Fruit fly (Drosophila melanogaster) whole organism, prepupa: ENCODE data around the gene cdi.

Experiments used
- Blimp-1 ChIP-seq: fragments of 200-800 bp; sonication (Bioruptor generic); optimal IDR thresholded peaks from 3 replicates; lab custom pipeline; 2017; ENCODE audit warnings: missing biosample characterization, missing genetic modification characterization, mild to moderate bottlenecking, moderate library complexity, missing genetic modification reagents
- CG10631 ChIP-seq: fragments of 200-800 bp; sonication (Bioruptor generic); optimal IDR thresholded peaks from 2 replicates; lab custom pipeline; 2016; ENCODE audit warnings: missing biosample characterization, missing genetic modification characterization
- CG10669 ChIP-seq: fragments of 200-800 bp; sonication (Bioruptor generic); optimal IDR thresholded peaks from 3 replicates; lab custom pipeline; 2018; ENCODE audit warnings: missing biosample characterization, mild to moderate bottlenecking, missing genetic modification characterization, moderate library complexity
- CG11294 ChIP-seq: fragments of 200-800 bp; sonication (Bioruptor generic); IDR thresholded peaks from 2 replicates; pipeline ENCODE4 v1.3.6; 2022; ENCODE audit warnings: missing biosample characterization, missing genetic modification characterization
- CG11762 ChIP-seq: fragments of 200-800 bp; sonication (Bioruptor generic); optimal IDR thresholded peaks from 3 replicates; lab custom pipeline; 2016; ENCODE audit warnings: missing biosample characterization, missing genetic modification characterization; ENCODE audit not compliant: insufficient read depth
- CG11902 ChIP-seq: fragments of 200-800 bp; sonication (Bioruptor generic); optimal IDR thresholded peaks from 3 replicates; lab custom pipeline; 2016; ENCODE audit warnings: missing biosample characterization, missing genetic modification characterization
- CG15336 ChIP-seq: fragments of 200-800 bp; sonication (Bioruptor generic); IDR thresholded peaks from 2 replicates; pipeline ENCODE4 v1.3.6; 2022; ENCODE audit warnings: missing biosample characterization, missing genetic modification characterization
- CG1621 ChIP-seq: fragments of 200-800 bp; sonication (Bioruptor generic); optimal IDR thresholded peaks from 3 replicates; lab custom pipeline; 2018; ENCODE audit warnings: missing biosample characterization, mild to moderate bottlenecking, missing genetic modification characterization
- CG3032 ChIP-seq: fragments of 200-800 bp; optimal IDR thresholded peaks from 2 replicates; lab custom pipeline; 2019; ENCODE audit warnings: missing biosample characterization, mild to moderate bottlenecking, missing genetic modification characterization, moderate library complexity
- CG31627 ChIP-seq: fragments of 200-800 bp; sonication (Bioruptor generic); optimal IDR thresholded peaks from 3 replicates; lab custom pipeline; 2016; ENCODE audit warnings: missing biosample characterization, missing genetic modification characterization
- CG32006 ChIP-seq: fragments of 200-800 bp; sonication (Bioruptor generic); optimal IDR thresholded peaks from 3 replicates; lab custom pipeline; 2017; ENCODE audit warnings: missing biosample characterization, mild to moderate bottlenecking, missing genetic modification characterization
- CG3919 ChIP-seq: fragments of 200-800 bp; sonication (Bioruptor generic); optimal IDR thresholded peaks from 3 replicates; lab custom pipeline; 2016; ENCODE audit warnings: missing biosample characterization, missing genetic modification characterization
- CG6163 ChIP-seq: fragments of 200-800 bp; sonication (Bioruptor generic); IDR thresholded peaks from 3 replicates; pipeline ENCODE4 v1.3.6; 2022; ENCODE audit warnings: missing biosample characterization, missing genetic modification characterization
- CG6276 ChIP-seq: fragments of 200-800 bp; sonication (Bioruptor generic); optimal IDR thresholded peaks from 2 replicates; lab custom pipeline; 2017; ENCODE audit warnings: missing biosample characterization, mild to moderate bottlenecking, missing genetic modification characterization
- CG6792 ChIP-seq: fragments of 200-800 bp; sonication (Bioruptor generic); optimal IDR thresholded peaks from 3 replicates; lab custom pipeline; 2016; ENCODE audit warnings: missing biosample characterization, missing genetic modification characterization
- CG6808 ChIP-seq: fragments of 200-800 bp; sonication (Bioruptor generic); optimal IDR thresholded peaks from 3 replicates; lab custom pipeline; 2017; ENCODE audit warnings: missing biosample characterization, missing genetic modification characterization, mild to moderate bottlenecking, moderate library complexity, missing genetic modification reagents
- CG6854 ChIP-seq: fragments of 200-800 bp; sonication (Bioruptor generic); optimal IDR thresholded peaks from 2 replicates; lab custom pipeline; 2017; ENCODE audit warnings: missing biosample characterization, mild to moderate bottlenecking, missing genetic modification characterization
- CG8119 ChIP-seq: fragments of 200-800 bp; sonication (Bioruptor generic); IDR thresholded peaks from 3 replicates; pipeline ENCODE4 v1.3.6; 2022; ENCODE audit warnings: missing biosample characterization, missing genetic modification characterization
- CG9139 ChIP-seq: fragments of 200-800 bp; sonication (Bioruptor generic); optimal IDR thresholded peaks from 3 replicates; lab custom pipeline; 2017; ENCODE audit warnings: missing biosample characterization, mild to moderate bottlenecking, missing genetic modification characterization
- Eip75B ChIP-seq: fragments of 200-800 bp; sonication (Bioruptor generic); optimal IDR thresholded peaks from 3 replicates; lab custom pipeline; 2016; ENCODE audit warnings: missing biosample characterization, missing genetic modification characterization
- Eip78C ChIP-seq: fragments of 200-800 bp; sonication (Bioruptor generic); peaks from one replicate; lab custom pipeline; 2016; ENCODE audit warnings: missing biosample characterization, missing genetic modification characterization
- Eip93F ChIP-seq: fragments of 200-800 bp; sonication (Bioruptor generic); optimal IDR thresholded peaks from 2 replicates; lab custom pipeline; 2016; ENCODE audit warnings: missing biosample characterization, mild to moderate bottlenecking, missing genetic modification characterization
- Ets96B ChIP-seq: fragments of 200-800 bp; optimal IDR thresholded peaks from 2 replicates; lab custom pipeline; 2019; ENCODE audit warnings: missing biosample characterization, mild to moderate bottlenecking, missing genetic modification characterization, moderate library complexity
- Gug ChIP-seq: fragments of 200-800 bp; sonication (Bioruptor generic); IDR thresholded peaks from 2 replicates; pipeline ENCODE4 v1.3.6; 2022; ENCODE audit warnings: missing biosample characterization, missing genetic modification characterization
- Hr38 ChIP-seq: sonication (Bioruptor generic); optimal IDR thresholded peaks from 2 replicates; lab custom pipeline; 2016; ENCODE audit warnings: missing biosample characterization, missing genetic modification characterization
- Hr4 ChIP-seq: fragments of 200-800 bp; sonication (Bioruptor generic); optimal IDR thresholded peaks from 3 replicates; lab custom pipeline; 2016; ENCODE audit warnings: missing biosample characterization, missing genetic modification characterization
- Lpt ChIP-seq: fragments of 200-800 bp; sonication (Bioruptor generic); optimal IDR thresholded peaks from 3 replicates; lab custom pipeline; 2016; ENCODE audit warnings: missing biosample characterization, missing genetic modification characterization
- Met ChIP-seq: fragments of 200-800 bp; sonication (Bioruptor generic); optimal IDR thresholded peaks from 3 replicates; lab custom pipeline; 2016; ENCODE audit warnings: missing biosample characterization, missing genetic modification characterization
- OdsH ChIP-seq: fragments of 200-800 bp; sonication (Bioruptor generic); optimal IDR thresholded peaks from 3 replicates; lab custom pipeline; 2016; ENCODE audit warnings: missing biosample characterization, missing genetic modification characterization
- Smox ChIP-seq: fragments of 200-800 bp; sonication (Bioruptor generic); optimal IDR thresholded peaks from 3 replicates; lab custom pipeline; 2016; ENCODE audit warnings: missing biosample characterization, missing genetic modification characterization
- Sox14 ChIP-seq: fragments of 200-800 bp; sonication (Bioruptor generic); optimal IDR thresholded peaks from 3 replicates; lab custom pipeline; 2016; ENCODE audit warnings: missing biosample characterization, missing genetic modification characterization
- achi ChIP-seq: fragments of 200-800 bp; sonication (Bioruptor generic); optimal IDR thresholded peaks from 3 replicates; lab custom pipeline; 2016; ENCODE audit warnings: missing biosample characterization, missing genetic modification characterization
- acj6 ChIP-seq: fragments of 200-800 bp; sonication (Bioruptor generic); optimal IDR thresholded peaks from 3 replicates; lab custom pipeline; 2016; ENCODE audit warnings: missing biosample characterization, missing genetic modification characterization
- dac ChIP-seq: fragments of 200-800 bp; sonication (Bioruptor generic); optimal IDR thresholded peaks from 2 replicates; lab custom pipeline; 2017; ENCODE audit warnings: missing biosample characterization, mild to moderate bottlenecking, missing genetic modification characterization
- dsx ChIP-seq: fragments of 200-800 bp; optimal IDR thresholded peaks from 3 replicates; lab custom pipeline; 2019; ENCODE audit warnings: missing biosample characterization, mild to moderate bottlenecking, missing genetic modification characterization, moderate library complexity; ENCODE audit not compliant: poor library complexity, severe bottlenecking
- esn ChIP-seq: fragments of 200-800 bp; sonication (Bioruptor generic); optimal IDR thresholded peaks from 2 replicates; lab custom pipeline; 2016; ENCODE audit warnings: missing biosample characterization, mild to moderate bottlenecking, missing genetic modification characterization, moderate library complexity
- fd59A ChIP-seq: fragments of 200-800 bp; sonication (Bioruptor generic); optimal IDR thresholded peaks from 2 replicates; lab custom pipeline; 2017; ENCODE audit warnings: missing biosample characterization, mild to moderate bottlenecking, missing genetic modification characterization, missing genetic modification reagents
- fkh ChIP-seq: fragments of 200-800 bp; sonication (Bioruptor generic); optimal IDR thresholded peaks from 3 replicates; lab custom pipeline; 2017; ENCODE audit warnings: missing biosample characterization, mild to moderate bottlenecking, missing genetic modification characterization, moderate library complexity
- lz ChIP-seq: fragments of 200-800 bp; sonication (Bioruptor generic); optimal IDR thresholded peaks from 3 replicates; lab custom pipeline; 2016; ENCODE audit warnings: missing biosample characterization, missing genetic modification characterization
- net ChIP-seq: fragments of 200-800 bp; sonication (Bioruptor generic); optimal IDR thresholded peaks from 3 replicates; lab custom pipeline; 2016; ENCODE audit warnings: missing biosample characterization, missing genetic modification characterization
- pdm3 ChIP-seq: fragments of 200-800 bp; sonication (Bioruptor generic); optimal IDR thresholded peaks from 3 replicates; lab custom pipeline; 2016; ENCODE audit warnings: missing biosample characterization, missing genetic modification characterization
- salr ChIP-seq, 2 experiments: fragments of 200-800 bp; sonication (Bioruptor generic); optimal IDR thresholded peaks; 3 replicates each; lab custom pipeline; 2016 to 2018; ENCODE audit warnings: missing biosample characterization in 2 of 2, missing genetic modification characterization in 2 of 2, mild to moderate bottlenecking in 1 of 2
- spab ChIP-seq: fragments of 200-800 bp; sonication (Bioruptor generic); optimal IDR thresholded peaks from 2 replicates; lab custom pipeline; 2017; ENCODE audit warnings: missing biosample characterization, mild to moderate bottlenecking, missing genetic modification characterization, missing genetic modification reagents
- ss ChIP-seq, 2 experiments: fragments of 200-800 bp; sonication (Bioruptor generic); optimal IDR thresholded peaks; 2 replicates in 1 of 2; 3 replicates in 1 of 2; lab custom pipeline; 2017 to 2018; ENCODE audit warnings: mild to moderate bottlenecking in 2 of 2, missing biosample characterization in 2 of 2, missing genetic modification characterization in 2 of 2, moderate library complexity in 1 of 2
- vri ChIP-seq: fragments of 200-800 bp; sonication (Bioruptor generic); optimal IDR thresholded peaks from 3 replicates; lab custom pipeline; 2016; ENCODE audit warnings: missing biosample characterization, mild to moderate bottlenecking, missing genetic modification characterization

cdi gene

DNA sequence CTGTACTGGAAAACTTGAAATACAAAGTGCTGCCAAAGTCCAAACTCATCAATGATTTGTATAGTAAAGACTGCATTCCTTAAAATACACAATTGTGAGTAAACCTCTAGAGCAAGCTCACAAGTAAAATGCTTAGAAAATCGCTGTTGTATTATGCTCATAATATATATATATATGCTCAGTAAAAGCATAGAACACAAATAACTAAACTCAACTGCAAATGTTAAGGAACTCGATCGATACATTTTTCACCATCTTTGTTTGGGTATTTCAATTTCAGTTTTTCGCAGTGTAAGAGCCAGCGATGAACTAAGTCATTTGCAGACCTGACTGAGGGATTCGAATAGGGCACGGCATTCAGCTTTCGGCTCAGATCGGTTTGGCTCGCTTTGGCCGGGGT is 14.9 kb downstream of the cdi start (continued):
- TF ChIP-seq CG11294, result no peak
- TF ChIP-seq Blimp-1 (GFP tag; lab: Kevin White, UChicago), result no peak
- TF ChIP-seq lz (GFP tag; lab: Kevin White, UChicago), result no peak
- TF ChIP-seq CG6808, result peak; percentile 62
- TF ChIP-seq CG32006 (GFP tag; lab: Kevin White, UChicago), result peak; percentile 25
- TF ChIP-seq CG3919 (GFP tag; lab: Kevin White, UChicago), result peak; percentile 45
- TF ChIP-seq salr (GFP tag; optimal IDR thresholded peaks at IDR 0.05; lab: Kevin White, UChicago), result no peak
- TF ChIP-seq CG8119 (GFP tag; lab: Robert Waterston, UW), result no peak
- peak; percentile 44; the same call in 1 of the 3 replicates for TF ChIP-seq CG6163 (GFP tag; lab: Robert Waterston, UW)
- peak; percentile 13 for TF ChIP-seq fd59A
- no peak for TF ChIP-seq CG6854

DNA sequence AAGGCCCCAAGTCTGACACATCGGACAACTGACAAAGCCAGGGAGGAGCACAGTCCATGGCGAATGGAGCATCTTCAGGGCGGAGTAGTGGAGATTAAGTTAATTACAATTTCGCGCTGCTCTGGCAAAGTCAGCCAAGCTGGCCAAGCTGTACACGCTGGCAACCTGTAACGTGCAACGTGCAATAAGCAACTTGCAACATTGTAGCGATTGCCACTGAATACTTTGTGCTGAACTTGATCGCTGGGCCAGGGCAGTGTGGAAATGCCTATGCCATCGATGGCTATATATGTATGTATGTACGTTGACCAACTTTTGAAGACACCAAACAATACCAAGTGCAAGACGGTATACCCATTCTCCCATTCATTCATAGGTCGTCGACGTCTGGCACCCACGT is 16.2 kb downstream of the cdi start:
- no peak for TF ChIP-seq dac (GFP tag; lab: Kevin White, UChicago)
- TF ChIP-seq CG6163 (GFP tag; lab: Robert Waterston, UW), result no peak
- TF ChIP-seq fd59A, result no peak
- peak; percentile 22 for TF ChIP-seq Eip78C (GFP tag; lab: Kevin White, UChicago)
- peak in 1 of 2 experiments; percentile 40 for TF ChIP-seq ss (GFP tag; optimal IDR thresholded peaks at IDR 0.05; lab: Kevin White, UChicago)
- TF ChIP-seq dsx (GFP tag; lab: Kevin White, UChicago), result peak; percentile 99
- no peak for TF ChIP-seq salr (GFP tag; optimal IDR thresholded peaks at IDR 0.05; lab: Kevin White, UChicago)

DNA sequence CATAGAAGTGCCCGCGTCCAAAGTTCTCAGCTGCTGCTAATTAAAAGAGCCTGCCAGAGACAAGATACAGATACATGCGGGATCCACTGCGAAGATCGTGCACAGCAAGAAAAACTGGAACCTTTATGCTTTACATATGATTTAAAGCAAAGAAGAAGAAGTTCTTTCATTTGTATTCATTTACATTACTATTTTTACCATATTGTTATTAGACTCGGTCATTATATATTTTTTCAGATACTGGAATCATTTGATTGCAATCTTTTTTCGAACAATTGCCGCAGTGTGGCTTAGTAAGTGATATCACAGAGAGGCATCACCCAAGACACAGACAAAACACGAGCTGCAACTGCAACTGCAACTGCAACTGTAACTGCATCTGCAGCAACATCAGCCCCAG is 18.9 kb downstream of the cdi start:
- TF ChIP-seq pdm3 (peak; percentile 41), CG11902 (GFP tag; lab: Kevin White, UChicago) (no peak), vri (GFP tag; lab: Kevin White, UChicago) (no peak), Ets96B (tag; lab: Kevin White, UChicago) (peak; percentile 54), CG6276 (peak; percentile 41), dsx (GFP tag; lab: Kevin White, UChicago) (peak; percentile 60), Smox (GFP tag; lab: Kevin White, UChicago) (no peak), CG6808 (peak; percentile 9), CG1621 (tag; lab: Kevin White, UChicago) (no peak), acj6 (GFP tag; lab: Kevin White, UChicago) (peak; percentile 39), Sox14 (GFP tag; lab: Kevin White, UChicago) (peak; percentile 47), net (GFP tag; lab: Kevin White, UChicago) (peak; percentile 1), fkh (GFP tag; lab: Kevin White, UChicago) (no peak), fd59A (peak; percentile 3), CG15336 (GFP tag; lab: Robert Waterston, UW) (peak; percentile 63), Gug (GFP tag; lab: Robert Waterston, UW) (peak; percentile 68), Met (GFP tag; lab: Kevin White, UChicago) (no peak), Eip93F (GFP tag; lab: Kevin White, UChicago) (no peak), ss (GFP tag; optimal IDR thresholded peaks at IDR 0.05; lab: Kevin White, UChicago) (peak; percentile 15 to 32), achi (GFP tag; lab: Kevin White, UChicago) (peak; percentile 23), CG32006 (GFP tag; lab: Kevin White, UChicago) (peak; percentile 53), CG31627 (no peak), CG10669 (GFP tag; lab: Kevin White, UChicago) (no peak), Hr38 (GFP tag; lab: Kevin White, UChicago) (no peak), CG6163 (GFP tag; lab: Robert Waterston, UW) (peak; percentile 65), OdsH (GFP tag; lab: Kevin White, UChicago) (peak; percentile 29), CG11294 (0 out of 2 replicates have a peak, but pooled peaks have one; percentile 7), CG11762 (peak; percentile 42), Lpt (GFP tag; lab: Kevin White, UChicago) (peak; percentile 23), esn (GFP tag; lab: Kevin White, UChicago) (no peak), CG9139 (GFP tag; lab: Kevin White, UChicago) (no peak), CG10631 (GFP tag; lab: Kevin White, UChicago) (peak; percentile 55), spab (GFP tag; lab: Kevin White, UChicago) (peak; percentile 35), CG6792 (GFP tag; lab: Kevin White, UChicago) (no peak), CG3032 (tag; lab: Kevin White, UChicago) (peak; percentile 33), CG3919 (GFP tag; lab: Kevin White, UChicago) (peak; percentile 45), Eip78C (GFP tag; lab: Kevin White, UChicago) (peak; percentile 88), Eip75B (GFP tag; lab: Kevin White, UChicago) (peak; percentile 28), CG8119 (GFP tag; lab: Robert Waterston, UW) (peak; percentile 62; the same call in 2 of the 3 replicates), salr (GFP tag; optimal IDR thresholded peaks at IDR 0.05; lab: Kevin White, UChicago) (peak in 1 of 2 experiments; percentile 60), Hr4 (peak; percentile 42)
